Fruit fly (Drosophila melanogaster): ENCODE measurements around the gene CG32281.

DNA sequence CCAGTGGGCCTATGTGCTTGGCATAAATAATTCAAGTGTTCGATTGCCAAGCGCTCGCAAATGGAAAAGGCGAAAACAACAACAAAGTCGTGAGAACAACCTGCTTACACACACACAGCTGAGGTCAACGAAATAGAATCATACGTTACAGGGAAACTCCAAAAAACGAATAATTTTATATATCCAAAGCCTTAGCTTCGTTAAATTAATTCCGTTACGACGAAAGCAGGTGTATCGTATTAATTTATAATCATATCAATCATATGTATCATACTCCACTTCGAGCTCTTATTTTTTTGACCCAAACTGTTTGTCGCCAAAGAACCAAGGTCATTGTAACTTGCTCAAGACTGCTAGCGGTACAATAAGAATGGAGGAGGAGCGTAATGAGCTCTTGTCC, 10.3 kb downstream of the CG32281 start:
- peak; percentile 85 for TF ChIP-seq CG8319 (GFP tag; optimal IDR thresholded peaks at IDR 0.05)
- TF ChIP-seq dsx (GFP tag; optimal IDR thresholded peaks at IDR 0.05; ENCODE audit: poor library complexity, severe bottlenecking): peak; percentile 94
- peak; percentile 76 for TF ChIP-seq Blimp-1 (GFP tag; optimal IDR thresholded peaks at IDR 0.05)
- TF ChIP-seq Sox14 (GFP tag; optimal IDR thresholded peaks at IDR 0.05): peak; percentile 93
- TF ChIP-seq Lpt (GFP tag; optimal IDR thresholded peaks at IDR 0.05): peak; percentile 76

All from whole organism, prepupa.